Worm (Caenorhabditis elegans) whole organism, L3 larva: ENCODE measurements around the gene snt-5.

Source experiments
- ama-1 ChIP-seq: fragments of 150-350 bp; optimal IDR thresholded peaks from 2 replicates; lab custom pipeline; 2018
- nhr-12 ChIP-seq: fragments of 150-350 bp; optimal IDR thresholded peaks from 2 replicates; lab custom pipeline; 2014; ENCODE audit warnings: missing biosample characterization, missing genetic modification characterization

ce11 chrV:1416154-1416553 is 4.8 kb upstream of the snt-5 start:
- TF ChIP-seq ama-1 (lab: Kevin White, UChicago) (no peak), nhr-12 (tag; lab: Kevin White, UChicago) (no peak)
